Worm (Caenorhabditis elegans): Measurements from ENCODE around the gene shn-1.

Gene shn-1

DNA sequence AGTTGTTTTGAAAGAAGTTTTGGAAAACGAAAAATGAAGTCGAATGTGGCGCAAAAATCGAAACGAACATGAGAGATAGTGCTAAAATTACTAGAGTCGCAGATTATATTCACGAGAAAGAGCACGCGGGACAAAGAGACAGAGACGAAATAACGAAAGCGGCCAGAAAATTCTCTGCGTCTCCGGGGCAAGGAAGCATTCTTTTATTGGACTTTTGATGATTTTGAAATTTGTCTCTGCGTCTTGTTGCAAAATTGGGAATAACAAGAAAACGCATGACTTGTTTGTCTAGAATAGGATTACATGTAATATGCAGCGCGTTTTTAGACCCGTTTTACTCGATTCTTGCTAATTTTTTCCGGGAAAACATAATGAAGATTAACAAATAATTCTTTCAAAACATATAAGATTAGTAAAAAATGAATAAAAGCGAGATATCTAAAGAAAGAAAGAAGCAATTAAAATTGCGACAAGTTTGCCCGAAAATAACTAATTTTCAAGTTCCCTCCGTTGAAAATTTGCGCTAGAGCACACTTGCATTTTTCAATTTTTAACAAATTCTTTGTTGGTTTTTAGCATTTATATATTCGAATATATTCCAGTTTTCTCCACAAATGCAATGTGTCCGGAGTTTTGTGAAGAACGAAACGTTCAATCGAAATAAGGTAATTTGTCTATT is 42.7 kb downstream of the shn-1 start, which contains the start of the genes B0491.6 and pigm-1:
Gene B0491.6 (minus strand): TSS at position 466 of the 679 bp plus-strand sequence.
Gene pigm-1 (plus strand): TSS at position 568 of the 679 bp plus-strand sequence.
- TF ChIP-seq W03F9.2 (tag; optimal IDR thresholded peaks at IDR 0.05): peak; percentile 20
- no peak for TF ChIP-seq dao-5 (tag; optimal IDR thresholded peaks at IDR 0.05)
- peak; percentile 27 for TF ChIP-seq him-1 (tag; optimal IDR thresholded peaks at IDR 0.05)

DNA sequence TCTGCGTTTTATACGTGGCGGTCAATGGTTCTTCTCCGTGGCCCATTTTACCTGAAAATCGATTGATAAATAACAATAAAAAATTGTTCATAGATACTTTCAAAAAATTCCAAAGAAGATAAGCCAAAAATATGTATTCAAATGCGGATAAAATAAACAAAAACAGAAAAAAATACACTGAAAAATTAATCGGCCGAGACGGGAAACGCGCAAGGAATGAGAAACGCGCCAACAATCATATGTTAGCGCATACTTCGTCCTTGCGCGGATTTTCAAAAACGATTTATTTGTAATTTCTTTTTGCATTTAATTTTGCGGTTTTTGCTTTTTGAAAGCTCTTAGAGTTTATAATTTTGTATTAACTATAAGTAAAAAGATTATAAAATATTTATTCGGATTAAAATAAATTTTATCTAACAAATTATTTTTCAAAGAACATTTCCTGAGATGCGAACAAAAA is 45.2 kb downstream of the shn-1 start, which contains the start of gene nduf-11:
Gene nduf-11 (minus strand): TSS at position 51 of the 460 bp plus-strand sequence.
- TF ChIP-seq dao-5 (tag; optimal IDR thresholded peaks at IDR 0.05): no peak
- peak; percentile 45 for TF ChIP-seq him-1 (tag; optimal IDR thresholded peaks at IDR 0.05)
- TF ChIP-seq W03F9.2 (tag; optimal IDR thresholded peaks at IDR 0.05): peak; percentile 87

DNA sequence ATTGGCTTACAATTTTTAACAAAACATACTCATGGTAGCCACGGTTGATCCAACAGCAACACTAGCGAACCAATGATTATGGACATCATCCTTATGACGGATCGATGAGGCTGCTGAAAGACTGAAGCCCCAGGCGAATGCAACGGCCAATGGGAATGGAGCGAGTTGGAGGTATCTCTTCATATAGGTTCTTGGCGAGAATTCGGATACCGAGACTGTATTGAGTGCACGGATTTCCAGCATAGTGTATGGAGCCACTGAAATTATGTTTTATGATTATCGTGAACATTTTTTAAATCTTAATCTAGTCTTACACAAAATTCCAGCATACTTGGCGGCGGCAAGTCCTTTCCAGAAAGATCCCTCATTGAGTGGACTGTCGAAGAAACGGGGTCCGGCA is 46.2 kb downstream of the shn-1 start:
- TF ChIP-seq him-1 (tag; optimal IDR thresholded peaks at IDR 0.05): no peak
- no peak for TF ChIP-seq dao-5 (tag; optimal IDR thresholded peaks at IDR 0.05)
- TF ChIP-seq W03F9.2 (tag; optimal IDR thresholded peaks at IDR 0.05): no peak

DNA sequence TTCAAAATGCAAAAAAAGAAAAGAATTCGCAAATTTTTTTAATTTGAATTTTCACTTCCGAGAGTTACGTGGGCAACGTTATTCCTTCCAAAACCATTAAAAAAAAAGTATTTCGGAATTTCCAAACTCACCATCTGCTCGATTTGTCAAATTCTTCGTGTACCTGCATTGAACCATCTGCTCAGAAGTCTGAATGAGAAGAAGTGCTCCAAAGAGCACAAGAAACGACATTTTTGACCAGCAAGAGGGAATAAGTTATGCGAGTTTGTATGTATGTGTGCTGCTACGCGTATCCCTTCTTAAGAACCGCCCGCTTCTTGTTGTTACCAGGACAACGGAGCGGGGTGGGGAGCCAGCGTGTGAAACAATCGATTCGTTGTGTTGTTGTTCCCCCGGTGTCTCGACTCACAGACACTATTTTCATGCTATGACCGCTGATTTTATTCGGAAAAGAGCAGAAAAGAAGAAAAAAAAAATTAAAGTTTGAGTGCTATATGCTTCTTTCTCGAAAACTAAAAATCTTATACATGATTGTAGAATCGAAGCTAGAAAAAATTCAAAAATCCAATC is 47.4 kb downstream of the shn-1 start, which contains the start of gene lgc-20:
Gene lgc-20 (minus strand): TSS at position 311 of the 570 bp plus-strand sequence.
- TF ChIP-seq W03F9.2 (tag; optimal IDR thresholded peaks at IDR 0.05) (no peak), dao-5 (tag; optimal IDR thresholded peaks at IDR 0.05) (no peak)

DNA sequence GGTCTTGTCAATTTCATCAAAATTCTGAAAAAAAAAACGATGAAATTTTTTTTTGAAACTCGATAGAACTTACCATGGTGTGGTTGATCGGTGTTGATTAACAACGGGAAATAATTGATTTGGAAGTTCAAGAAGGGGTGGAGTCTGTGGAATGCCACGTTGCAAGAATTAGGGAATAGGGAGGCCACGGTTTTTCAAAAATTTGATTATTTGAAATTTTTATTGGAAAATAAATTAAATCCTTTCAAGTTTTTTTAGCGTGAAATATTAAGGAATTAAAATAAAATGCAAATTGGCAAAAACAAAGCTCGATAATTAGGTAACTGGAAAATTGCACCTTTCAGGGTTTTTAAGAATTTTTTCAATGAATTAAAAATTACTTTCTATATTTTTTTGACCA is 51.3 kb downstream of the shn-1 start, which contains the start of gene rmd-3:
Gene rmd-3 (minus strand): TSS at position 101 of the 400 bp plus-strand sequence.
- TF ChIP-seq W03F9.2 (tag; optimal IDR thresholded peaks at IDR 0.05): no peak
- no peak for TF ChIP-seq him-1 (tag; optimal IDR thresholded peaks at IDR 0.05)
- no peak for TF ChIP-seq dao-5 (tag; optimal IDR thresholded peaks at IDR 0.05)

DNA sequence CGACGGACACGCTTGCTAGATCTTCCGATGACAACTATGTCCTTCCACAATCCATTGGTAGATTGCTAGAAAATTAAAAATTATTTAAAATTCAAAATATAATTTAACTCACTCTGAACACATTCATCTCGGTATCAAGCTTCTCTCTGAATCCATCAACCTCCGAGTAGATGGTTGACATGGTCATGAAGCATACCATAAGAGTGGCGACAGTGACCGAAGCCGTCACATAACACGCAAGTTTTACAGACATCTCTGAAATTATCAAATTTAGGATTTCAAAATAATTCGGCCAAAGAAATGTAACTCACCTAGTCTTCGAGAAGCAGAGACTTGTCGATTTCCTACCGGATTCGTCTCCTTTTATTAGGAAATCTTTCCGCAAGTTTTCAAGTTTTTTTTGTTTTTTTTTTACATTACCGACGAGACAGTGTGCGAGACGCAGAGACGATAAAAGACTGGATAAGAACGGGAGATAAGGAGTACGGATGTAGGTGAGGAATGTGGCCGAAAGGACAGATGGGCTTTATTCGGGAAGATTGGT is 53.2 kb downstream of the shn-1 start, which contains the start of gene sqt-1:
Gene sqt-1 (minus strand): TSS at position 341 of the 544 bp plus-strand sequence.
- no peak for TF ChIP-seq W03F9.2 (tag; optimal IDR thresholded peaks at IDR 0.05)

DNA sequence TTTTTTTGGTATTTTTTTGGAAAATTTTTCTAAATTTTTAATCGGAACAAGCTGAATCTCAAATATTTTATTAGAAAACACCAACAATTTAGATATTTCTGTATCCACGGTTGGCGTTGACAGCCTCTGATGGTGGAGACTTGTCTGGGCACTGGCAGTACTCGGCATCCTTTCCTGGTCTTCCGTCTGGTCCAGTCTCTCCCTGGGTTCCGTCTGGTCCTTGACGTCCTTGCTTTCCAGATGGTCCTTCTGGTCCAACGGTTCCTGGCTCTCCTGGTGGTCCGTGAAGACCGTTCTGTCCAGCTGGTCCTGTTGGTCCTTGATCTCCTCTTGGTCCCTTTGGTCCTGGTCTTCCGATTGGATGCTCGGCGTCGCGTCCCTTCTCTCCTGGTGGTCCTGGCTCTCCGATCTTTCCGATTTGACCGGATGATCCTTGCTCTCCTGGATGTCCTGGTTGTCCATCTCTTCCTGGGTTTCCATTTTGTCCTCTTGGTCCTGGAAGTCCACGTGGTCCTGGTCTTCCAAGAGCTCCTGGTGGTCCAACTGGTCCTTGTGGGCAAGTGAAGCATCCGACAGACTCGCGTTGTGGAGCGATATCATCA is 54.0 kb downstream of the shn-1 start:
- TF ChIP-seq dao-5 (tag; optimal IDR thresholded peaks at IDR 0.05): no peak
- no peak for TF ChIP-seq him-1 (tag; optimal IDR thresholded peaks at IDR 0.05)
- no peak for TF ChIP-seq W03F9.2 (tag; optimal IDR thresholded peaks at IDR 0.05)

DNA sequence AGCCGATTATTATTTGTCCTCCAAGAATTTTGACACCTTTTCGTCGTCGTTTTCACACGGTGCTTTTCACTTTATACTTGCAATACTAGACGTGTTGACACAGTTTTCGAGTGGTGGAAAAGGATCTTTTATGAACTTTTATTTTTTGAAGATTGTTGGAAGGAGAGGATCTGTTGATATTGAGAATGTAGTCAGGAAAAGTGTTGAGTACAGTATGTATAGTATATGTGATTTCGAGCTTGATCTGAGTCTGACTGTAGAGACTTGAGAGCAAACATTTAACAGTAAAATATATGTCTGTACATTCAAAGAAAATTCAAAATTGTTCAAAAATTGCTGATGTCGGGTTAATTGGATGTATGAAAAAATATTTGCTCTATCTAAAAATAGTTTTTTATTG is 54.6 kb downstream of the shn-1 start:
- no peak for TF ChIP-seq dao-5 (tag; optimal IDR thresholded peaks at IDR 0.05)
- no peak for TF ChIP-seq him-1 (tag; optimal IDR thresholded peaks at IDR 0.05)
- no peak for TF ChIP-seq W03F9.2 (tag; optimal IDR thresholded peaks at IDR 0.05)

DNA sequence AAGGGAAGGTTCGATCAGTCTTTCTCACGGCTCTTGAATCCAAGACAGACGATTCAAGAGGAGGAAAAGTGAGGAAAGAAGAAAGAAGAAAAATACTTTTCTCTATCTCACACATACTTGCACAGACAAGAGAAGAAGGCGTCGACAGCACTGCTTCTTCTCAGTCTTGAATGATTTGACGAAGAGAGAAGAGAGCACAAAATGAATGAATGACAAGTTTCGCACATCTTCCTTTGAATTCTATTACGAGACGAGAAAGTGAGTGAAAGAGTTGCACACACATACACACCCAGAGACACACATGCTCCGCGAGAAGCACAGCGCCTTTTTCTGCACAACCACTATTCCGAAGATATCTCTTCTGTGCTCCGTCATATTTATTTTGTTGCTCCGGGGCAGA is 55.1 kb downstream of the shn-1 start:
- TF ChIP-seq dao-5 (tag; optimal IDR thresholded peaks at IDR 0.05) (no peak), W03F9.2 (tag; optimal IDR thresholded peaks at IDR 0.05) (no peak)

Data from whole organism, L4/young adult.